Worm (Caenorhabditis elegans): ENCODE measurements around the gene nhr-27.

ce11 chrX:12677113-12677512, 131.0 kb downstream of the nhr-27 start:
- TF ChIP-seq hlh-12 (tag; optimal IDR thresholded peaks at IDR 0.05), result no peak
- no peak for TF ChIP-seq ceh-100 (GFP tag; IDR thresholded peaks at IDR 0.05)
- no peak for TF ChIP-seq unc-130 (GFP tag; optimal IDR thresholded peaks at IDR 0.05)

Measured in whole organism, young adult.